Worm (Caenorhabditis elegans) whole organism, young adult: ENCODE results near the gene C17B7.9.

ENCODE experiments used
- B0035.1 ChIP-seq: sonication (generic microtip); optimal IDR thresholded peaks from 2 replicates; lab custom pipeline; 2016; ENCODE audit warnings: missing genetic modification characterization, mild to moderate bottlenecking, missing compliant biosample characterization, missing genotype, missing genetic modification reagents
- B0261.1 ChIP-seq: sonication (generic microtip); optimal IDR thresholded peaks from 2 replicates; lab custom pipeline; 2016; ENCODE audit warnings: mild to moderate bottlenecking, missing genetic modification characterization, moderate library complexity, missing compliant biosample characterization
- B0336.3 ChIP-seq: fragments of 200-800 bp; sonication (Bioruptor generic); IDR thresholded peaks from 2 replicates; pipeline ENCODE4 v1.3.6; 2022; ENCODE audit warnings: missing genetic modification characterization, missing compliant biosample characterization
- F22D6.2 ChIP-seq: sonication (generic microtip); optimal IDR thresholded peaks from 2 replicates; lab custom pipeline; 2016; ENCODE audit warnings: mild to moderate bottlenecking, missing genetic modification characterization, missing compliant biosample characterization
- F33H1.4 ChIP-seq: fragments of 200-800 bp; sonication (Bioruptor generic); IDR thresholded peaks from 2 replicates; pipeline ENCODE4 v1.3.6; 2022; ENCODE audit warnings: missing genetic modification reagents, missing genetic modification characterization, missing compliant biosample characterization
- F37B4.10 ChIP-seq: fragments of 200-800 bp; sonication (Bioruptor generic); IDR thresholded peaks from 2 replicates; pipeline ENCODE4 v1.3.6; 2022; ENCODE audit warnings: missing genetic modification characterization, missing compliant biosample characterization
- F49E8.2 ChIP-seq: sonication (generic microtip); optimal IDR thresholded peaks from 3 replicates; lab custom pipeline; 2017; ENCODE audit warnings: missing genetic modification characterization, mild to moderate bottlenecking, missing compliant biosample characterization, antibody characterized with exemption, moderate library complexity; ENCODE audit not compliant: insufficient read depth
- T26A5.8 ChIP-seq: sonication (generic microtip); optimal IDR thresholded peaks from 2 replicates; lab custom pipeline; 2016; ENCODE audit warnings: missing genetic modification characterization, missing compliant biosample characterization
- Y56A3A.18 ChIP-seq: fragments of 200-800 bp; sonication (Bioruptor generic); IDR thresholded peaks from 2 replicates; pipeline ENCODE4 v1.3.6; 2022; ENCODE audit warnings: missing genetic modification reagents, missing genetic modification characterization, missing compliant biosample characterization
- Y67H2A.10 ChIP-seq: fragments of 200-800 bp; sonication (Bioruptor generic); conservative IDR thresholded peaks from 2 replicates; pipeline ENCODE4 v1.3.6; 2022; ENCODE audit warnings: missing genetic modification reagents, missing genetic modification characterization, missing compliant biosample characterization
- Y79H2A.3 ChIP-seq: fragments of 200-800 bp; sonication (Bioruptor generic); conservative IDR thresholded peaks from 2 replicates; pipeline ENCODE4 v1.3.6; 2022; ENCODE audit warnings: missing genetic modification reagents, missing genetic modification characterization, missing compliant biosample characterization
- akir-1 ChIP-seq: fragments of 200-800 bp; sonication (Bioruptor generic); optimal IDR thresholded peaks from 2 replicates; lab custom pipeline; 2018; ENCODE audit warnings: mild to moderate bottlenecking, missing genetic modification characterization, moderate library complexity, missing compliant biosample characterization
- attf-5 ChIP-seq: fragments of 200-800 bp; sonication (Bioruptor generic); optimal IDR thresholded peaks from 2 replicates; lab custom pipeline; 2018; ENCODE audit warnings: mild to moderate bottlenecking, missing genetic modification characterization, missing compliant biosample characterization
- bed-1 ChIP-seq: fragments of 200-800 bp; sonication (Bioruptor generic); IDR thresholded peaks from 2 replicates; pipeline ENCODE4 v1.3.6; 2022; ENCODE audit warnings: missing genetic modification reagents, missing genetic modification characterization, missing compliant biosample characterization
- ceh-79 ChIP-seq: sonication (generic microtip); optimal IDR thresholded peaks from 2 replicates; lab custom pipeline; 2017; ENCODE audit warnings: mild to moderate bottlenecking, missing genetic modification characterization, missing compliant biosample characterization
- dpff-1 ChIP-seq: sonication (generic microtip); optimal IDR thresholded peaks from 2 replicates; lab custom pipeline; 2017; ENCODE audit warnings: mild to moderate bottlenecking, missing genetic modification characterization, missing compliant biosample characterization
- dpl-1 ChIP-seq: fragments of 150-350 bp; optimal IDR thresholded peaks from 2 replicates; lab custom pipeline; 2014; ENCODE audit warnings: missing biosample characterization, missing genetic modification reagents, missing genetic modification characterization
- egl-18 ChIP-seq: fragments of 200-800 bp; sonication (Bioruptor generic); IDR thresholded peaks from 2 replicates; pipeline ENCODE4 v1.3.6; 2022; ENCODE audit warnings: missing genetic modification reagents, missing genetic modification characterization, missing compliant biosample characterization
- egl-44 ChIP-seq: fragments of 200-800 bp; sonication (Bioruptor generic); IDR thresholded peaks from 2 replicates; pipeline ENCODE4 v1.3.6; 2022; ENCODE audit warnings: missing genetic modification reagents, missing genetic modification characterization, missing compliant biosample characterization
- egrh-3 ChIP-seq: fragments of 200-800 bp; sonication (Bioruptor generic); IDR thresholded peaks from 2 replicates; pipeline ENCODE4 v1.3.6; 2022; ENCODE audit warnings: missing genetic modification reagents, missing genetic modification characterization, missing compliant biosample characterization
- ets-4 ChIP-seq: fragments of 200-800 bp; sonication (Bioruptor generic); optimal IDR thresholded peaks from 2 replicates; lab custom pipeline; 2018; ENCODE audit warnings: mild to moderate bottlenecking, missing genetic modification characterization, missing compliant biosample characterization
- hrde-1 ChIP-seq: sonication (generic microtip); optimal IDR thresholded peaks from 2 replicates; lab custom pipeline; 2016; ENCODE audit warnings: missing genetic modification characterization, mild to moderate bottlenecking, missing compliant biosample characterization, moderate library complexity, missing genotype, missing genetic modification reagents, borderline replicate concordance
- let-607 ChIP-seq, 2 experiments: fragments of 200-800 bp in 1 of 2; sonication (Bioruptor generic) in 1 of 2; sonication (generic microtip) in 1 of 2; optimal IDR thresholded peaks; 2 replicates each; lab custom pipeline; 2016 to 2018; ENCODE audit warnings: mild to moderate bottlenecking in 2 of 2, missing compliant biosample characterization in 2 of 2, missing genetic modification characterization in 2 of 2, moderate library complexity in 2 of 2, missing genotype in 1 of 2
- lin-35 ChIP-seq, 3 experiments: fragments of 150-350 bp in 2 of 3; sonication (generic microtip) in 1 of 3; optimal IDR thresholded peaks; 2 replicates each; lab custom pipeline; 2014 to 2018; ENCODE audit warnings: missing biosample characterization in 3 of 3, missing genetic modification characterization in 3 of 3, missing genetic modification reagents in 3 of 3
- lsl-1 ChIP-seq: fragments of 200-800 bp; sonication (Bioruptor generic); optimal IDR thresholded peaks from 2 replicates; lab custom pipeline; 2018; ENCODE audit warnings: mild to moderate bottlenecking, missing genetic modification characterization, moderate library complexity, missing compliant biosample characterization
- lsy-27 ChIP-seq: sonication (generic microtip); optimal IDR thresholded peaks from 2 replicates; lab custom pipeline; 2017; ENCODE audit warnings: missing genetic modification characterization, mild to moderate bottlenecking, missing compliant biosample characterization, antibody characterized with exemption, missing genotype, borderline replicate concordance; ENCODE audit not compliant: insufficient read depth
- mel-28 ChIP-seq: sonication (generic microtip); optimal IDR thresholded peaks from 2 replicates; lab custom pipeline; 2016; ENCODE audit warnings: borderline replicate concordance, mild to moderate bottlenecking, missing genetic modification characterization, missing compliant biosample characterization
- nhr-120 ChIP-seq: fragments of 200-800 bp; sonication (Bioruptor generic); IDR thresholded peaks from 2 replicates; pipeline ENCODE4 v1.3.6; 2022; ENCODE audit warnings: missing genetic modification characterization, missing compliant biosample characterization
- nhr-27 ChIP-seq: fragments of 200-800 bp; sonication (Bioruptor generic); optimal IDR thresholded peaks from 2 replicates; lab custom pipeline; 2018; ENCODE audit warnings: mild to moderate bottlenecking, missing genetic modification characterization, moderate library complexity, missing compliant biosample characterization
- pbrm-1 ChIP-seq: fragments of 200-800 bp; sonication (Bioruptor generic); IDR thresholded peaks from 2 replicates; pipeline ENCODE4 v1.3.6; 2022; ENCODE audit warnings: missing genetic modification reagents, missing genetic modification characterization, missing compliant biosample characterization
- snpc-4 ChIP-seq, 5 experiments: fragments of 150-350 bp in 1 of 5; sonication (generic microtip) in 4 of 5; optimal IDR thresholded peaks; 2 replicates each; lab custom pipeline; 2014 to 2018; ENCODE audit warnings: missing genetic modification characterization in 5 of 5, missing biosample characterization in 3 of 5, antibody characterized with exemption in 2 of 5, mild to moderate bottlenecking in 2 of 5, missing compliant biosample characterization in 2 of 5, missing genotype in 2 of 5, moderate library complexity in 2 of 5, missing genetic modification reagents in 1 of 5
- sptf-2 ChIP-seq: fragments of 200-800 bp; sonication (Bioruptor generic); optimal IDR thresholded peaks from 2 replicates; lab custom pipeline; 2018; ENCODE audit warnings: mild to moderate bottlenecking, missing genetic modification characterization, missing compliant biosample characterization
- unc-130 ChIP-seq: sonication (generic microtip); optimal IDR thresholded peaks from 2 replicates; lab custom pipeline; 2016; ENCODE audit warnings: missing genetic modification reagents, missing genetic modification characterization, missing compliant biosample characterization
- ztf-22 ChIP-seq: fragments of 200-800 bp; sonication (Bioruptor generic); optimal IDR thresholded peaks from 2 replicates; lab custom pipeline; 2018; ENCODE audit warnings: mild to moderate bottlenecking, missing genetic modification characterization, moderate library complexity, missing compliant biosample characterization
- ztf-25 ChIP-seq: fragments of 200-800 bp; sonication (Bioruptor generic); IDR thresholded peaks from 2 replicates; pipeline ENCODE4 v1.3.6; 2022; ENCODE audit warnings: missing genetic modification reagents, missing genetic modification characterization, missing compliant biosample characterization
- ztf-26 ChIP-seq: sonication (generic microtip); optimal IDR thresholded peaks from 2 replicates; lab custom pipeline; 2017; ENCODE audit warnings: missing genetic modification characterization, missing compliant biosample characterization

The C17B7.9 gene

ce11 chrV:3288134-3288533, 43.8 kb downstream of the C17B7.9 start:
- TF ChIP-seq snpc-4 (GFP tag; optimal IDR thresholded peaks at IDR 0.05; lab: Kevin White, UChicago), result no peak
- TF ChIP-seq snpc-4 (tag; optimal IDR thresholded peaks at IDR 0.05; lab: Kevin White, UChicago), result no peak
- TF ChIP-seq akir-1 (GFP tag; lab: Kevin White, UChicago), result no peak
- TF ChIP-seq F49E8.2 (tag; lab: Kevin White, UChicago), result no peak
- no peak for TF ChIP-seq B0336.3
- no peak for TF ChIP-seq dpff-1 (tag; lab: Kevin White, UChicago)
- TF ChIP-seq mel-28 (tag; lab: Kevin White, UChicago), result no peak
- no peak for TF ChIP-seq Y56A3A.18 (GFP tag; lab: Robert Waterston, UW)
- TF ChIP-seq dpl-1 (GFP tag; lab: Kevin White, UChicago), result no peak
- no peak for TF ChIP-seq nhr-120 (GFP tag; lab: Robert Waterston, UW)
- TF ChIP-seq Y67H2A.10 (GFP tag; lab: Robert Waterston, UW), result no peak
- TF ChIP-seq F22D6.2 (tag; lab: Kevin White, UChicago), result no peak
- peak; percentile 52; the same call in 1 of the 2 replicates for TF ChIP-seq egl-18 (GFP tag; lab: Robert Waterston, UW)
- no peak for TF ChIP-seq let-607 (tag; optimal IDR thresholded peaks at IDR 0.05; lab: Kevin White, UChicago)
- TF ChIP-seq bed-1, result peak; percentile 76; the same call in 1 of the 2 replicates
- no peak for TF ChIP-seq ztf-22 (GFP tag; lab: Kevin White, UChicago)

ce11 chrV:3287330-3287729, 44.6 kb downstream of the C17B7.9 start, which contains the start of gene F35F10.7:
TSS of gene F35F10.7 (minus strand) at chrV:3287430.
- TF ChIP-seq B0261.1 (tag; lab: Kevin White, UChicago) (no peak), unc-130 (GFP tag; lab: Kevin White, UChicago) (no peak), F37B4.10 (no peak), pbrm-1 (GFP tag; lab: Robert Waterston, UW) (no peak), Y79H2A.3 (GFP tag; lab: Robert Waterston, UW) (no peak), ets-4 (GFP tag; lab: Kevin White, UChicago) (no peak)

- TF ChIP-seq lsy-27 (no peak), B0261.1 (tag; lab: Kevin White, UChicago) (no peak), egrh-3 (GFP tag; lab: Robert Waterston, UW) (no peak), pbrm-1 (GFP tag; lab: Robert Waterston, UW) (no peak), egl-44 (GFP tag; lab: Robert Waterston, UW) (no peak), ztf-26 (tag; lab: Kevin White, UChicago) (no peak), hrde-1 (tag; lab: Kevin White, UChicago) (no peak), B0336.3 (no peak), F49E8.2 (tag; lab: Kevin White, UChicago) (no peak)
These were observed 47.3 kb downstream of the C17B7.9 start, which contains the start of gene F35F10.5 for ce11 chrV:3284629-3285028. TSS of gene F35F10.5 (plus strand) at chrV:3284929.

- TF ChIP-seq attf-5 (GFP tag; lab: Kevin White, UChicago), result no peak
- TF ChIP-seq nhr-27 (tag; lab: Kevin White, UChicago), result no peak
- TF ChIP-seq B0035.1 (tag; lab: Kevin White, UChicago), result no peak
- no peak for TF ChIP-seq lsl-1
- TF ChIP-seq T26A5.8 (tag; lab: Kevin White, UChicago), result no peak
- TF ChIP-seq let-607 (tag; optimal IDR thresholded peaks at IDR 0.05; lab: Kevin White, UChicago), result no peak
- TF ChIP-seq dpl-1 (GFP tag; lab: Kevin White, UChicago), result no peak
- no peak for TF ChIP-seq lin-35 (GFP tag; optimal IDR thresholded peaks at IDR 0.05; lab: Kevin White, UChicago)
- no peak for TF ChIP-seq sptf-2
- TF ChIP-seq ztf-25 (GFP tag; lab: Robert Waterston, UW), result no peak
- no peak for TF ChIP-seq F33H1.4 (GFP tag; lab: Robert Waterston, UW)
- TF ChIP-seq ceh-79 (tag; lab: Kevin White, UChicago), result no peak
These were observed 49.0 kb downstream of the C17B7.9 start, which contains the start of gene str-64 for ce11 chrV:3282957-3283356. TSS of gene str-64 (plus strand) at chrV:3283257.
